Worm (Caenorhabditis elegans) whole organism, early embryonic: ENCODE results near the gene srz-63.

Source experiments
- B0310.2 ChIP-seq: sonication (generic microtip); optimal IDR thresholded peaks from 2 replicates; lab custom pipeline; 2016; ENCODE audit warnings: mild to moderate bottlenecking, missing genetic modification characterization, missing compliant biosample characterization
- aly-1 ChIP-seq: sonication (generic microtip); optimal IDR thresholded peaks from 2 replicates; lab custom pipeline; 2016; ENCODE audit warnings: missing genetic modification characterization, missing compliant biosample characterization
- ama-1 ChIP-seq: fragments of 150-350 bp; optimal IDR thresholded peaks from 2 replicates; lab custom pipeline; 2014
- ceh-13 ChIP-seq: fragments of 200-800 bp; sonication (Bioruptor generic); optimal IDR thresholded peaks from 2 replicates; lab custom pipeline; 2018; ENCODE audit warnings: mild to moderate bottlenecking, missing genetic modification characterization, missing compliant biosample characterization
- ceh-36 ChIP-seq: sonication (generic microtip); optimal IDR thresholded peaks from 2 replicates; lab custom pipeline; 2016; ENCODE audit warnings: missing genetic modification characterization, inconsistent platforms, missing compliant biosample characterization
- ets-7 ChIP-seq: sonication (generic microtip); optimal IDR thresholded peaks from 2 replicates; lab custom pipeline; 2016; ENCODE audit warnings: missing genotype, missing genetic modification characterization, missing compliant biosample characterization
- hmbx-1 ChIP-seq: sonication (generic microtip); optimal IDR thresholded peaks from 2 replicates; lab custom pipeline; 2016; ENCODE audit warnings: mild to moderate bottlenecking, missing genetic modification characterization, missing compliant biosample characterization
- hmg-4 ChIP-seq: fragments of 200-800 bp; sonication (Bioruptor generic); optimal IDR thresholded peaks from 2 replicates; lab custom pipeline; 2018; ENCODE audit warnings: mild to moderate bottlenecking, missing genetic modification characterization, missing compliant biosample characterization
- hnd-1 ChIP-seq: sonication (generic microtip); optimal IDR thresholded peaks from 2 replicates; lab custom pipeline; 2016; ENCODE audit warnings: missing genetic modification characterization, missing compliant biosample characterization
- pes-1 ChIP-seq: fragments of 200-800 bp; sonication (Bioruptor generic); IDR thresholded peaks from 2 replicates; pipeline ENCODE4 v1.3.6; 2022; ENCODE audit warnings: missing genetic modification reagents, missing genetic modification characterization, missing compliant biosample characterization
- scrt-1 ChIP-seq: fragments of 200-800 bp; sonication (Bioruptor generic); IDR thresholded peaks from 2 replicates; pipeline ENCODE4 v1.3.6; 2022; ENCODE audit warnings: missing genetic modification characterization, missing compliant biosample characterization
- tbx-11 ChIP-seq: fragments of 200-800 bp; sonication (Bioruptor generic); IDR thresholded peaks from 2 replicates; pipeline ENCODE4 v1.3.6; 2022; ENCODE audit warnings: missing genetic modification characterization, missing compliant biosample characterization
- tbx-37 ChIP-seq: fragments of 200-800 bp; sonication (Bioruptor generic); conservative IDR thresholded peaks from 2 replicates; pipeline ENCODE4 v1.3.6; 2022; ENCODE audit warnings: missing genetic modification reagents, missing genetic modification characterization, missing compliant biosample characterization
- tra-4 ChIP-seq: sonication (generic microtip); optimal IDR thresholded peaks from 2 replicates; lab custom pipeline; 2017; ENCODE audit warnings: missing genetic modification characterization, missing compliant biosample characterization

ce11 chrII:1246855-1247259, 31.6 kb upstream of the srz-63 start:
- TF ChIP-seq hnd-1 = no peak
- TF ChIP-seq ceh-13 = no peak
- TF ChIP-seq ama-1 (lab: Kevin White, UChicago) = no peak
- TF ChIP-seq scrt-1 = no peak
- TF ChIP-seq tra-4 (tag; lab: Kevin White, UChicago) = no peak
- TF ChIP-seq aly-1 (tag; lab: Kevin White, UChicago) = peak; percentile 27
- TF ChIP-seq ets-7 (tag; lab: Kevin White, UChicago) = no peak
- peak; percentile 56; the same call in 1 of the 2 replicates for TF ChIP-seq pes-1 (GFP tag; lab: Robert Waterston, UW)
- TF ChIP-seq ceh-36 (tag; lab: Kevin White, UChicago) = no peak
- TF ChIP-seq hmg-4 (GFP tag; lab: Kevin White, UChicago) = peak; percentile 86
- no peak for TF ChIP-seq hmbx-1 (tag; lab: Kevin White, UChicago)
- TF ChIP-seq B0310.2 = no peak
- no peak for TF ChIP-seq tbx-11
- no peak for TF ChIP-seq tbx-37 (GFP tag; lab: Robert Waterston, UW)
